Fruit fly (Drosophila melanogaster) whole organism, pupa: ENCODE results near the gene pho.

Experiments
- CG10348 ChIP-seq: fragments of 200-800 bp; sonication (Bioruptor generic); IDR thresholded peaks from 2 replicates; pipeline ENCODE4 v1.3.6; 2022; ENCODE audit warnings: missing biosample characterization, missing genetic modification characterization
- CG12605 ChIP-seq: fragments of 200-800 bp; sonication (Bioruptor generic); IDR thresholded peaks from 2 replicates; pipeline ENCODE4 v1.3.6; 2022; ENCODE audit warnings: missing biosample characterization, missing genetic modification characterization
- CG15710 ChIP-seq: fragments of 200-800 bp; sonication (Bioruptor generic); optimal IDR thresholded peaks from 2 replicates; lab custom pipeline; 2018; ENCODE audit warnings: missing biosample characterization, mild to moderate bottlenecking, missing genetic modification characterization, moderate library complexity
- CG34367 ChIP-seq: fragments of 200-800 bp; sonication (Bioruptor generic); optimal IDR thresholded peaks from 2 replicates; lab custom pipeline; 2018; ENCODE audit warnings: missing biosample characterization, mild to moderate bottlenecking, missing genetic modification characterization
- CG8301 ChIP-seq: fragments of 200-800 bp; sonication (Bioruptor generic); optimal IDR thresholded peaks from 2 replicates; lab custom pipeline; 2018; ENCODE audit warnings: missing biosample characterization, mild to moderate bottlenecking, missing genetic modification characterization
- Pif1A ChIP-seq: fragments of 200-800 bp; sonication (Bioruptor generic); optimal IDR thresholded peaks from 3 replicates; lab custom pipeline; 2016; ENCODE audit warnings: missing biosample characterization, missing genetic modification characterization
- rn ChIP-seq: fragments of 200-800 bp; sonication (Bioruptor generic); IDR thresholded peaks from 2 replicates; pipeline ENCODE4 v1.3.6; 2022; ENCODE audit warnings: missing biosample characterization, missing genetic modification characterization

DNA sequence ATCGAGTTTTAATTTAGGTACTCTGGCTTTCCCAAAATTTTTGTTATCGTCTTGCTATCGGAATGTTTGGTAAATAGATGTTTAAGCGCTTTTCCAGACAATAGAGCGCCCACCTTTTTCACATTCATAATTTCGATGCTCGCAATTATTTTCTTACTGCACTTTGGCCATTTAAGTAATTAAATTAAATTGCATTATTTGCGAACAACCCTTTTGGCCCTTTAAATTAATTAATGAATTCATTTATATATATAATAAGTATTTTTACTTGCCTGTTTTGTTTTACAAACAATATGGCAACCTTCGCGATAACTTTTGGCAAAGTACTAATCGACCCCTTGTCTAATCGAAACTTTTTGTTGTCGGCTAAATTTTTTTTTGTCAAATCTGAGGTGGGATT, 25.1 kb downstream of the pho start:
- TF ChIP-seq Pif1A (no peak), CG15710 (tag; lab: Kevin White, UChicago) (no peak), CG10348 (GFP tag; lab: Robert Waterston, UW) (no peak), rn (GFP tag; lab: Robert Waterston, UW) (no peak), CG8301 (tag; lab: Kevin White, UChicago) (no peak), CG12605 (GFP tag; lab: Robert Waterston, UW) (no peak), CG34367 (no peak)
